Fruit fly (Drosophila melanogaster): Measurements from ENCODE around the gene Cox10.

The Cox10 gene

dm6 chr2L:10381890-10382450, 50.7 kb downstream of the Cox10 start, which contains the start of gene CG5096 (continued):
- TF ChIP-seq her (GFP tag; optimal IDR thresholded peaks at IDR 0.05) (peak; percentile 82), Scr (GFP tag; IDR thresholded peaks at IDR 0.05; ENCODE audit: partially characterized antibody) (no peak), ATbp (GFP tag; optimal IDR thresholded peaks at IDR 0.05) (peak; percentile 82), chm (GFP tag; IDR thresholded peaks at IDR 0.05) (peak; percentile 83), Hr51 (GFP tag; optimal IDR thresholded peaks at IDR 0.05) (peak; percentile 58 to 93), CG2678 (tag; optimal IDR thresholded peaks at IDR 0.05) (peak; percentile 97), Aef1 (GFP tag; IDR thresholded peaks at IDR 0.05) (peak; percentile 88), esg (GFP tag; conservative IDR thresholded peaks at IDR 0.05) (peak; percentile 82), nom (GFP tag; optimal IDR thresholded peaks at IDR 0.05) (no peak), peb (GFP tag; IDR thresholded peaks at IDR 0.05) (peak; percentile 42; the same call in 1 of the 2 replicates), zf30C (GFP tag; optimal IDR thresholded peaks at IDR 0.05) (no peak), nerfin-1 (tag; optimal IDR thresholded peaks at IDR 0.05) (peak; percentile 82), D19B (GFP tag; optimal IDR thresholded peaks at IDR 0.05) (peak; percentile 81), CG9215 (GFP tag; IDR thresholded peaks at IDR 0.05) (no peak; the same call in none of the 2 replicates), Myb (GFP tag; optimal IDR thresholded peaks at IDR 0.05) (peak; percentile 68), ttk (GFP tag; IDR thresholded peaks at IDR 0.05) (peak; percentile 82; the same call in 1 of the 2 replicates), Optix (GFP tag; IDR thresholded peaks at IDR 0.05) (no peak), usp (GFP tag; optimal IDR thresholded peaks at IDR 0.05) (no peak), sna (GFP tag; IDR thresholded peaks at IDR 0.05; ENCODE audit: partially characterized antibody) (no peak), ro (GFP tag; IDR thresholded peaks at IDR 0.05) (peak; percentile 39; the same call in 1 of the 2 replicates), Neu2 (GFP tag; optimal IDR thresholded peaks at IDR 0.05; ENCODE audit: borderline replicate concordance) (no peak), CG3995 (GFP tag; optimal IDR thresholded peaks at IDR 0.05) (peak; percentile 49), Eip74EF (GFP tag; optimal IDR thresholded peaks at IDR 0.05) (peak in 1 of 2 experiments; percentile 87), sim (GFP tag; IDR thresholded peaks at IDR 0.05) (peak; percentile 70; the same call in 1 of the 2 replicates), CrebB (tag; optimal IDR thresholded peaks at IDR 0.05) (peak; percentile 89), luna (GFP tag; optimal IDR thresholded peaks at IDR 0.05) (peak; percentile 45), NfI (GFP tag; optimal IDR thresholded peaks at IDR 0.05) (peak; percentile 89), CG6254 (GFP tag; optimal IDR thresholded peaks at IDR 0.05) (peak; percentile 60), lbe (GFP tag; optimal IDR thresholded peaks at IDR 0.05) (peak; percentile 62), pho (GFP tag; optimal IDR thresholded peaks at IDR 0.05) (peak; percentile 84), BEAF-32 (GFP tag; optimal IDR thresholded peaks at IDR 0.05) (no peak), CG17912 (GFP tag; optimal IDR thresholded peaks at IDR 0.05) (peak; percentile 43), CG18476 (GFP tag; optimal IDR thresholded peaks at IDR 0.05) (peak; percentile 84), TFAM (GFP tag; optimal IDR thresholded peaks at IDR 0.05) (no peak), pan (optimal IDR thresholded peaks at IDR 0.05) (no peak), pan (GFP tag; optimal IDR thresholded peaks at IDR 0.05 in 1 of 2, IDR thresholded peaks at IDR 0.05 in 1 of 2) (peak in 1 of 2 experiments; percentile 91), B-H2 (GFP tag; optimal IDR thresholded peaks at IDR 0.05) (peak; percentile 84), Adf1 (GFP tag; IDR thresholded peaks at IDR 0.05) (peak; percentile 76), CG17361 (GFP tag; IDR thresholded peaks at IDR 0.05) (peak; percentile 84; the same call in 2 of the 3 replicates), sd (tag; optimal IDR thresholded peaks at IDR 0.05) (peak; percentile 91), NK7.1 (GFP tag; optimal IDR thresholded peaks at IDR 0.05) (peak; percentile 52), slp2 (GFP tag; optimal IDR thresholded peaks at IDR 0.05) (peak; percentile 47), CG31224 (GFP tag; IDR thresholded peaks at IDR 0.05) (peak; percentile 72; the same call in 1 of the 2 replicates), CG34376 (GFP tag; optimal IDR thresholded peaks at IDR 0.05) (peak; percentile 83), vvl (GFP tag; IDR thresholded peaks at IDR 0.05) (peak; percentile 94), CG10366 (GFP tag; IDR thresholded peaks at IDR 0.05) (peak; percentile 91), Lim3 (GFP tag; IDR thresholded peaks at IDR 0.05) (peak; percentile 55; the same call in 1 of the 2 replicates), Lhr (GFP tag; optimal IDR thresholded peaks at IDR 0.05) (no peak), sob (GFP tag; IDR thresholded peaks at IDR 0.05) (peak; percentile 92; the same call in 1 of the 2 replicates), Dip2 (GFP tag; IDR thresholded peaks at IDR 0.05) (no peak)

Data from whole organism, embryonic.